Worm (Caenorhabditis elegans) whole organism, late embryonic: ENCODE results near the gene F49F1.10.

Experiments
- Y22D7AL.16 ChIP-seq: sonication (generic microtip); optimal IDR thresholded peaks from 2 replicates; lab custom pipeline; 2016; ENCODE audit warnings: missing genetic modification characterization, missing compliant biosample characterization
- che-1 ChIP-seq: sonication (generic microtip); optimal IDR thresholded peaks from 2 replicates; lab custom pipeline; 2016; ENCODE audit warnings: mild to moderate bottlenecking, missing genetic modification characterization, missing compliant biosample characterization
- elt-4 ChIP-seq: sonication (generic microtip); optimal IDR thresholded peaks from 2 replicates; lab custom pipeline; 2016; ENCODE audit warnings: missing genetic modification characterization, missing compliant biosample characterization
- hlh-30 ChIP-seq: sonication (generic microtip); optimal IDR thresholded peaks from 2 replicates; lab custom pipeline; 2017; ENCODE audit warnings: antibody characterized with exemption, missing genetic modification characterization, missing compliant biosample characterization; ENCODE audit not compliant: insufficient read depth
- hlh-8 ChIP-seq: sonication (generic microtip); optimal IDR thresholded peaks from 2 replicates; lab custom pipeline; 2016; ENCODE audit warnings: missing genotype, missing genetic modification characterization, missing compliant biosample characterization
- nhr-11 ChIP-seq: fragments of 150-350 bp; optimal IDR thresholded peaks from 2 replicates; lab custom pipeline; 2014; ENCODE audit warnings: missing biosample characterization, missing genetic modification characterization
- pha-4 ChIP-seq: fragments of 150-350 bp; optimal IDR thresholded peaks from 2 replicates; lab custom pipeline; 2018; ENCODE audit warnings: missing biosample characterization, missing genetic modification reagents, missing genetic modification characterization
- ref-2 ChIP-seq: sonication (generic microtip); optimal IDR thresholded peaks from 2 replicates; lab custom pipeline; 2016; ENCODE audit warnings: missing genetic modification characterization, missing compliant biosample characterization
- sox-2 ChIP-seq: fragments of 200-800 bp; sonication (Bioruptor generic); IDR thresholded peaks from 2 replicates; pipeline ENCODE4 v1.3.6; 2022; ENCODE audit warnings: missing genetic modification reagents, missing genetic modification characterization, missing compliant biosample characterization
- tbx-2 ChIP-seq: sonication (generic microtip); optimal IDR thresholded peaks from 2 replicates; lab custom pipeline; 2016; ENCODE audit warnings: missing genetic modification characterization, missing compliant biosample characterization

DNA sequence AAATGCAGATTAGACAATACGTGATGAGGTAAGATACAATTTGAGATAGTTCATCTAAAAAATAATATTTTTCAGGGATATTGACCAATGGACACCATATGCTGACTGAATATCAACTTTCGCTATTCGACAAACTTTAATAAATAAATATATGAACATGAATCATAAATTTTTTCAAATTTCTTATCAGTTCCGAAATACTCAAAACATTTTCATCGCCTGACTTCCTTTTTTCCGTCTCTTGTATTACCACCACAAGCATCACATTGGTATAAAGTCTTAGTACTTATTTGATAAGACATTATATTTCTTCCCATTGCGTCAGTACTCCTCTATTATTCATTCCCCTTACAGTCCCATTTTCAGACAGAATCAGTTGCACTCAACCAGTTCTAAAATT lies 13.2 kb upstream of the F49F1.10 start, which contains the start of the genes K08D10.10 and R07C12.1:
- TF ChIP-seq hlh-8 (tag; lab: Kevin White, UChicago) (no peak), hlh-30 (no peak), tbx-2 (tag; lab: Kevin White, UChicago) (no peak), pha-4 (tag; lab: Kevin White, UChicago) (no peak), sox-2 (GFP tag; lab: Robert Waterston, UW) (no peak), elt-4 (tag; lab: Kevin White, UChicago) (no peak), nhr-11 (tag; lab: Kevin White, UChicago) (no peak), che-1 (no peak), ref-2 (no peak), Y22D7AL.16 (tag; lab: Kevin White, UChicago) (no peak)
